Fruit fly (Drosophila melanogaster): ENCODE measurements around the gene Gsc.

DNA sequence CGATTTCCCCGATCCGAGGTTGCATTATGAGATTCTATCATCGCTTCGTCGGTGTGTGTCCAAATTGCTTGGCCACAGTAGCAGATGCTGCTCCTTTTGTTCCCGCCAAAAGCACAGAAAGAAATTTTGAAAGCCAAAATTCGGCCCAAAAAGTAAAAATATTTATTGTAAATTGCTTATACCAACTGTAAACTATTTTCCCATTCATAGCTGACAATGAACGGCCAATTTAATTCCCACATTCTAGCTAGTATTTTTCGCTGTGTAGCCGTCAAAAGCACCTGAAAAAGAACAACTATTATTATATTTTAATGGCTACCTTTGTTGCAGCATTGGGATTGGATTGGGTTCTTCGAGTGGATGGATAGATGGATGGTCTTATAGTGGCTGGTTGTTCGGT, 42.0 kb upstream of the Gsc start:
- no peak for TF ChIP-seq insv (optimal IDR thresholded peaks at IDR 0.05)
- no peak for TF ChIP-seq h (optimal IDR thresholded peaks at IDR 0.05)
- TF ChIP-seq Myc (optimal IDR thresholded peaks at IDR 0.05), result no peak
- no peak for TF ChIP-seq Sin3A (optimal IDR thresholded peaks at IDR 0.05)
- no peak for TF ChIP-seq psq (optimal IDR thresholded peaks at IDR 0.05)
- no peak for TF ChIP-seq ttk (optimal IDR thresholded peaks at IDR 0.05)
